Worm (Caenorhabditis elegans): Measurements from ENCODE around the gene far-1.

far-1 gene

DNA sequence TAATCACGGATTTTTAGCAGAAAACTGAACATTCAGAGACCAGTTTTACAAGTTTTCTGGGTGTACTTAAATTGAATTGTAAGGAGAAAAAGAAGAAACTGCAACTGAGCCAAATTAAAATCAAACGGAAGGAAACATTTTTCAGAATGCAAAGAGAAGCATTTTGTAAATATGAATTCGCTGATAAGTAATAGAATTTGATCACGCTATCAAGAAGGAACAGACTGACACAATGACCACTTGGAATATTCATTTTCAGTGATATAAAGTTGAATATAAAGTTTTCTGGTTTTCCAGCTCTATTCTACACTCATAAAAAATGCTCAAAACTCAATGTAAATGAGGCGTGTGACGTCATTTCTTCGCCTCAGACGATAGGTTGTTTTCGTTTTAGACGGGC lies 46.8 kb downstream of the far-1 start:
- TF ChIP-seq hlh-4 (tag; optimal IDR thresholded peaks at IDR 0.05) = no peak
- TF ChIP-seq dpl-1 (GFP tag; optimal IDR thresholded peaks at IDR 0.05) = no peak
- TF ChIP-seq elt-2 (tag; optimal IDR thresholded peaks at IDR 0.05) = peak; percentile 9

ce11 chrIII:9030818-9031217 lies 50.2 kb downstream of the far-1 start:
- TF ChIP-seq nhr-71 (tag; optimal IDR thresholded peaks at IDR 0.05) (peak; percentile 41), nhr-47 (tag; optimal IDR thresholded peaks at IDR 0.05) (peak; percentile 32), fkh-8 (tag; optimal IDR thresholded peaks at IDR 0.05) (peak; percentile 5), ceh-63 (GFP tag; optimal IDR thresholded peaks at IDR 0.05) (no peak)
